Fruit fly (Drosophila melanogaster): ENCODE measurements around the gene beta-Man.

Gene beta-Man

dm6 chr3R:4229137-4229764 is 32.2 kb downstream of the beta-Man start, which contains the start of gene DhpD (continued):
- TF ChIP-seq hbn (GFP tag; IDR thresholded peaks at IDR 0.05; ENCODE audit: partially characterized antibody) (no peak), maf-S (GFP tag; optimal IDR thresholded peaks at IDR 0.05) (no peak), so (GFP tag; IDR thresholded peaks at IDR 0.05) (no peak), chn (GFP tag; optimal IDR thresholded peaks at IDR 0.05) (peak; percentile 37), CG1529 (GFP tag; optimal IDR thresholded peaks at IDR 0.05) (no peak), lmd (GFP tag; IDR thresholded peaks at IDR 0.05) (peak; percentile 77), CG34422 (GFP tag; IDR thresholded peaks at IDR 0.05) (peak; percentile 53; the same call in 1 of the 3 replicates), Mad (GFP tag; optimal IDR thresholded peaks at IDR 0.05) (no peak), CG10267 (tag; optimal IDR thresholded peaks at IDR 0.05) (peak; percentile 47), Blimp-1 (GFP tag; optimal IDR thresholded peaks at IDR 0.05) (peak; percentile 68), stc (GFP tag; IDR thresholded peaks at IDR 0.05) (peak; percentile 65; the same call in 1 of the 2 replicates), Hand (GFP tag; optimal IDR thresholded peaks at IDR 0.05) (no peak), nerfin-1 (tag; optimal IDR thresholded peaks at IDR 0.05) (no peak), CG16863 (GFP tag; optimal IDR thresholded peaks at IDR 0.05) (no peak), exex (tag; optimal IDR thresholded peaks at IDR 0.05) (no peak), CG1792 (GFP tag; optimal IDR thresholded peaks at IDR 0.05) (no peak), h (optimal IDR thresholded peaks at IDR 0.05) (no peak), Elba2 (GFP tag; optimal IDR thresholded peaks at IDR 0.05) (no peak), cato (GFP tag; optimal IDR thresholded peaks at IDR 0.05; ENCODE audit: borderline replicate concordance) (no peak), Sox102F (GFP tag; optimal IDR thresholded peaks at IDR 0.05) (no peak), CG17328 (GFP tag; IDR thresholded peaks at IDR 0.05) (peak; percentile 80), slp2 (GFP tag; optimal IDR thresholded peaks at IDR 0.05) (no peak), oc (tag; optimal IDR thresholded peaks at IDR 0.05) (no peak), zfh2 (GFP tag; optimal IDR thresholded peaks at IDR 0.05) (peak; percentile 74), Camta (GFP tag; optimal IDR thresholded peaks at IDR 0.05) (peak; percentile 0), Asciz (GFP tag; optimal IDR thresholded peaks at IDR 0.05) (peak; percentile 59), jing (GFP tag; optimal IDR thresholded peaks at IDR 0.05) (peak; percentile 10), Nf-YB (GFP tag; optimal IDR thresholded peaks at IDR 0.05) (no peak), CG7357 (GFP tag; IDR thresholded peaks at IDR 0.05) (peak; percentile 43; the same call in 2 of the 3 replicates), Oli (tag; optimal IDR thresholded peaks at IDR 0.05) (peak; percentile 48), sna (GFP tag; IDR thresholded peaks at IDR 0.05; ENCODE audit: partially characterized antibody) (no peak), bbx (GFP tag; IDR thresholded peaks at IDR 0.05; ENCODE audit: partially characterized antibody) (peak; percentile 93), vfl (GFP tag; optimal IDR thresholded peaks at IDR 0.05) (peak; percentile 42), odd (GFP tag; optimal IDR thresholded peaks at IDR 0.05) (no peak), dm (GFP tag; optimal IDR thresholded peaks at IDR 0.05) (peak; percentile 35), NfI (GFP tag; optimal IDR thresholded peaks at IDR 0.05) (peak; percentile 71), dmrt11E (tag; optimal IDR thresholded peaks at IDR 0.05) (no peak), Ets65A (GFP tag) (peak; percentile 78), Sry-β (GFP tag; optimal IDR thresholded peaks at IDR 0.05) (no peak), crol (GFP tag; IDR thresholded peaks at IDR 0.05) (no peak), aop (GFP tag; IDR thresholded peaks at IDR 0.05) (no peak), ham (GFP tag; IDR thresholded peaks at IDR 0.05) (no peak), cwo (GFP tag; optimal IDR thresholded peaks at IDR 0.05) (peak; percentile 70), ci (GFP tag; IDR thresholded peaks at IDR 0.05) (peak; percentile 83; the same call in 2 of the 3 replicates), schlank (tag; optimal IDR thresholded peaks at IDR 0.05) (peak; percentile 1), ase (GFP tag; IDR thresholded peaks at IDR 0.05) (peak; percentile 61; the same call in 2 of the 3 replicates), NFAT (GFP tag; IDR thresholded peaks at IDR 0.05) (peak; percentile 93), Scr (GFP tag; IDR thresholded peaks at IDR 0.05; ENCODE audit: partially characterized antibody) (peak; percentile 74), CG7271 (tag; optimal IDR thresholded peaks at IDR 0.05) (no peak), Abd-B (GFP tag; optimal IDR thresholded peaks at IDR 0.05) (no peak)
